Fruit fly (Drosophila melanogaster) whole organism, larva: ENCODE measurements around the gene CG12084.

Experiments used
- noc ChIP-seq: fragments of 200-800 bp; sonication (Bioruptor generic); optimal IDR thresholded peaks from 3 replicates; lab custom pipeline; 2019; ENCODE audit warnings: missing biosample characterization, mild to moderate bottlenecking, missing genetic modification characterization, moderate library complexity

Gene CG12084

dm6 chr3L:1457281-1457680, 39.2 kb downstream of the CG12084 start:
- TF ChIP-seq noc (tag; lab: Kevin White, UChicago): no peak

- no peak for TF ChIP-seq noc (tag; lab: Kevin White, UChicago)
Observed at dm6 chr3L:1450940-1451339, 45.5 kb downstream of the CG12084 start.

dm6 chr3L:1447803-1448517, 48.5 kb downstream of the CG12084 start:
- TF ChIP-seq noc (tag; lab: Kevin White, UChicago): no peak

dm6 chr3L:1442906-1443305, 53.5 kb downstream of the CG12084 start:
- TF ChIP-seq noc (tag; lab: Kevin White, UChicago): no peak

- TF ChIP-seq noc (tag; lab: Kevin White, UChicago): no peak
Observed at dm6 chr3L:1442309-1442708, 54.1 kb downstream of the CG12084 start.

dm6 chr3L:1440999-1441398, 55.4 kb downstream of the CG12084 start:
- TF ChIP-seq noc (tag; lab: Kevin White, UChicago): no peak
